Worm (Caenorhabditis elegans): ENCODE results near the gene F14H12.8.

DNA sequence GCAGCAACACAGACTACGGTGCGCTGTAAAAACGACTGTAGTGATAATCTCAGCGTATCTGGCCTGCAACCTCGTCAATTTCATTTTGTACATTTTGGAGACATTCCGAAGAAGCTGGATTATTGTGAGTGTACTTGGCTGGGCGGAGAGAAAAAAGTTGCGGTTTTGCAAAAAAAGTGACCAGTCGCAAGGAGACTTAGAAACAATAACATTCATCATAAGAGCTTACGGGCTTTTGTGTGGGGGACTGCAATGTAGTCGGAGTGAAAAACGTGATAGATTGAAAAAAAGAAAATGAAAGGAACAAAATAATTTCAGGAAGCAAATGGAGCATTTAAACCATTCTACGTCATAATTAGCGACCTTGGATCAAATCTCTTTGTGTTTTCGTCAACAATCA is 43.7 kb upstream of the F14H12.8 start:
- no peak for TF ChIP-seq B0310.2 (tag; optimal IDR thresholded peaks at IDR 0.05)
- TF ChIP-seq scrt-1 (GFP tag; IDR thresholded peaks at IDR 0.05) = no peak
- TF ChIP-seq tbx-37 (GFP tag; conservative IDR thresholded peaks at IDR 0.05) = no peak
- no peak for TF ChIP-seq sea-1 (GFP tag; conservative IDR thresholded peaks at IDR 0.05)

Data from whole organism, early embryonic.